Worm (Caenorhabditis elegans) whole organism, L1 larva: Measurements from ENCODE around the gene zyg-11.

Experiments used
- C04F5.9 ChIP-seq: sonication (generic microtip); optimal IDR thresholded peaks from 2 replicates; lab custom pipeline; 2016; ENCODE audit warnings: missing genetic modification characterization, missing compliant biosample characterization
- F16B12.6 ChIP-seq: fragments of 150-350 bp; optimal IDR thresholded peaks from 2 replicates; lab custom pipeline; 2014; ENCODE audit warnings: missing biosample characterization, missing genetic modification characterization
- Y116A8C.19 ChIP-seq: sonication (generic microtip); optimal IDR thresholded peaks from 2 replicates; lab custom pipeline; 2016; ENCODE audit warnings: missing compliant biosample characterization, missing genetic modification characterization, borderline replicate concordance
- alr-1 ChIP-seq: fragments of 200-800 bp; sonication (Bioruptor generic); optimal IDR thresholded peaks from 2 replicates; lab custom pipeline; 2018; ENCODE audit warnings: borderline replicate concordance, mild to moderate bottlenecking, missing genetic modification characterization, missing compliant biosample characterization
- blmp-1 ChIP-seq: fragments of 150-350 bp; optimal IDR thresholded peaks from 2 replicates; lab custom pipeline; 2014; ENCODE audit warnings: missing biosample characterization, missing genetic modification characterization
- ceh-82 ChIP-seq, 3 experiments: fragments of 150-350 bp in 1 of 3; sonication (generic microtip) in 2 of 3; optimal IDR thresholded peaks; 2 replicates each; lab custom pipeline; 2014 to 2017; ENCODE audit warnings: missing biosample characterization in 3 of 3, missing genetic modification characterization in 3 of 3
- dsc-1 ChIP-seq: sonication (generic microtip); optimal IDR thresholded peaks from 2 replicates; lab custom pipeline; 2016; ENCODE audit warnings: mild to moderate bottlenecking, missing genetic modification characterization, missing compliant biosample characterization
- efl-1 ChIP-seq, 4 experiments: fragments of 150-350 bp; optimal IDR thresholded peaks in 3 of 4; peaks in 1 of 4; 1 replicate in 1 of 4; 2 replicates in 3 of 4; lab custom pipeline; 2014; ENCODE audit warnings: missing biosample characterization in 2 of 4, missing genetic modification characterization in 2 of 4, missing genetic modification reagents in 2 of 4
- fkh-10 ChIP-seq: sonication (generic microtip); optimal IDR thresholded peaks from 2 replicates; lab custom pipeline; 2017; ENCODE audit warnings: missing biosample characterization, missing genetic modification reagents, missing genetic modification characterization
- fkh-8 ChIP-seq: sonication (generic microtip); optimal IDR thresholded peaks from 2 replicates; lab custom pipeline; 2016; ENCODE audit warnings: mild to moderate bottlenecking, missing genetic modification characterization, missing compliant biosample characterization
- grh-1 ChIP-seq: fragments of 200-800 bp; sonication (Bioruptor generic); IDR thresholded peaks from 2 replicates; pipeline ENCODE4 v1.3.6; 2022; ENCODE audit warnings: missing genetic modification reagents, missing genetic modification characterization, missing compliant biosample characterization
- hlh-17 ChIP-seq: fragments of 200-800 bp; sonication (Bioruptor generic); optimal IDR thresholded peaks from 2 replicates; lab custom pipeline; 2018; ENCODE audit warnings: missing genetic modification characterization, mild to moderate bottlenecking, missing compliant biosample characterization, moderate library complexity, borderline replicate concordance
- hlh-4 ChIP-seq: sonication (generic microtip); optimal IDR thresholded peaks from 2 replicates; lab custom pipeline; 2016; ENCODE audit warnings: mild to moderate bottlenecking, missing genetic modification characterization, missing compliant biosample characterization
- jun-1 ChIP-seq: fragments of 150-350 bp; optimal IDR thresholded peaks from 2 replicates; lab custom pipeline; 2014; ENCODE audit warnings: missing biosample characterization, missing genetic modification reagents, missing genetic modification characterization
- lin-13 ChIP-seq: fragments of 150-350 bp; optimal IDR thresholded peaks from 2 replicates; lab custom pipeline; 2014; ENCODE audit warnings: missing biosample characterization, missing genetic modification reagents, missing genetic modification characterization
- mdl-1 ChIP-seq, 2 experiments: fragments of 150-350 bp; optimal IDR thresholded peaks; 2 replicates each; lab custom pipeline; 2014 to 2017; ENCODE audit warnings: missing biosample characterization in 2 of 2, missing genetic modification characterization in 2 of 2, inconsistent platforms in 1 of 2
- mef-2 ChIP-seq: fragments of 150-350 bp; optimal IDR thresholded peaks from 2 replicates; lab custom pipeline; 2014; ENCODE audit warnings: missing biosample characterization, missing genetic modification characterization
- nhr-11 ChIP-seq: fragments of 150-350 bp; optimal IDR thresholded peaks from 2 replicates; lab custom pipeline; 2014; ENCODE audit warnings: missing biosample characterization, missing genetic modification characterization
- nhr-19 ChIP-seq: fragments of 200-800 bp; sonication (Bioruptor generic); conservative IDR thresholded peaks from 2 replicates; pipeline ENCODE4 v1.3.6; 2022; ENCODE audit warnings: missing genetic modification characterization, missing compliant biosample characterization
- nhr-28 ChIP-seq: fragments of 150-350 bp; optimal IDR thresholded peaks from 2 replicates; lab custom pipeline; 2014; ENCODE audit warnings: missing biosample characterization, missing genetic modification characterization
- nhr-47 ChIP-seq: sonication (generic microtip); optimal IDR thresholded peaks from 2 replicates; lab custom pipeline; 2016; ENCODE audit warnings: mild to moderate bottlenecking, missing genetic modification characterization, moderate library complexity, missing compliant biosample characterization
- nhr-71 ChIP-seq: sonication (generic microtip); optimal IDR thresholded peaks from 2 replicates; lab custom pipeline; 2016; ENCODE audit warnings: mild to moderate bottlenecking, missing genetic modification characterization, moderate library complexity, missing compliant biosample characterization
- nhr-76 ChIP-seq: sonication (generic microtip); optimal IDR thresholded peaks from 2 replicates; lab custom pipeline; 2017; ENCODE audit warnings: missing biosample characterization, missing genetic modification characterization
- nhr-85 ChIP-seq: sonication (generic microtip); peaks from one replicate; lab custom pipeline; 2016; ENCODE audit warnings: missing genetic modification characterization, inconsistent platforms, missing compliant biosample characterization
- nhr-90 ChIP-seq: sonication (generic microtip); optimal IDR thresholded peaks from 2 replicates; lab custom pipeline; 2016; ENCODE audit warnings: mild to moderate bottlenecking, missing genetic modification characterization, missing compliant biosample characterization; ENCODE audit not compliant: poor library complexity
- pag-3 ChIP-seq: sonication (generic microtip); optimal IDR thresholded peaks from 2 replicates; lab custom pipeline; 2017; ENCODE audit warnings: missing genetic modification characterization, mild to moderate bottlenecking, missing compliant biosample characterization, antibody characterized with exemption, borderline replicate concordance; ENCODE audit not compliant: insufficient read depth
- pax-3 ChIP-seq: fragments of 200-800 bp; sonication (Bioruptor generic); optimal IDR thresholded peaks from 2 replicates; lab custom pipeline; 2018; ENCODE audit warnings: mild to moderate bottlenecking, missing genetic modification characterization, moderate library complexity, missing compliant biosample characterization
- skn-1 ChIP-seq: fragments of 150-350 bp; optimal IDR thresholded peaks from 2 replicates; lab custom pipeline; 2014; ENCODE audit warnings: missing biosample characterization, missing genetic modification characterization
- sox-4 ChIP-seq: sonication (generic microtip); optimal IDR thresholded peaks from 2 replicates; lab custom pipeline; 2016; ENCODE audit warnings: missing genetic modification characterization, missing compliant biosample characterization
- sptf-1 ChIP-seq: fragments of 150-350 bp; optimal IDR thresholded peaks from 2 replicates; lab custom pipeline; 2014; ENCODE audit warnings: missing biosample characterization, missing genetic modification characterization
- swsn-7 ChIP-seq: sonication (generic microtip); optimal IDR thresholded peaks from 2 replicates; lab custom pipeline; 2016; ENCODE audit warnings: missing genetic modification characterization, missing compliant biosample characterization
- tlp-1 ChIP-seq: fragments of 150-350 bp; optimal IDR thresholded peaks from 2 replicates; lab custom pipeline; 2014; ENCODE audit warnings: missing biosample characterization, missing genetic modification characterization
- unc-130 ChIP-seq: fragments of 150-350 bp; optimal IDR thresholded peaks from 2 replicates; lab custom pipeline; 2017; ENCODE audit warnings: missing biosample characterization, missing genetic modification characterization, inconsistent platforms
- unc-30 ChIP-seq: sonication (generic microtip); optimal IDR thresholded peaks from 2 replicates; lab custom pipeline; 2017; ENCODE audit warnings: missing biosample characterization, missing genetic modification characterization
- unc-86 ChIP-seq: sonication (generic microtip); optimal IDR thresholded peaks from 2 replicates; lab custom pipeline; 2016; ENCODE audit warnings: missing genetic modification characterization, missing compliant biosample characterization
- zag-1 ChIP-seq: fragments of 150-350 bp; optimal IDR thresholded peaks from 2 replicates; lab custom pipeline; 2014; ENCODE audit warnings: missing biosample characterization, missing genetic modification characterization
- zip-4 ChIP-seq: fragments of 200-800 bp; sonication (Bioruptor generic); optimal IDR thresholded peaks from 2 replicates; lab custom pipeline; 2018; ENCODE audit warnings: mild to moderate bottlenecking, missing genetic modification characterization, moderate library complexity, missing compliant biosample characterization
- ztf-4 ChIP-seq: fragments of 150-350 bp; optimal IDR thresholded peaks from 2 replicates; lab custom pipeline; 2014; ENCODE audit warnings: missing biosample characterization, missing genetic modification characterization

The zyg-11 gene

DNA sequence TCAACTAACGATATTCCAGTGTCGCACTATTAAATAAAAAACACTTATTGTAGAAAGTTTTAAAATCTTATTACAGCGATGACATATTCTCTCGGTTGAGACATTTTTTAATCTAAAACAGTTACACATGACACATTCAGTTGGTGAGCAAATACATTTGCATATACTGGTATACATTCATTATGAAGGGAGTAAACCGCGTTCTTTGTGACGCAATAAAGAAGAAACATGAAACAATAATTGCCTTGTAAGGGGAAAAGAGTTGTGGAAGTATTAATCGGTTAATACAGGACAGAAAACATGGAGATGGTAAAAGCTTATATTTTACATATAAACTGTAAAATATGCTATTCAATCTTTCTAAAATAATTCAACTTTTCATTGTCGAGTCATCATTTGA is 33.9 kb downstream of the zyg-11 start:
- TF ChIP-seq sptf-1 (tag; lab: Kevin White, UChicago): no peak
- no peak for TF ChIP-seq nhr-19 (GFP tag; lab: Robert Waterston, UW)
- TF ChIP-seq alr-1 (tag; lab: Kevin White, UChicago): no peak
- no peak for TF ChIP-seq unc-30 (tag; lab: Kevin White, UChicago)

DNA sequence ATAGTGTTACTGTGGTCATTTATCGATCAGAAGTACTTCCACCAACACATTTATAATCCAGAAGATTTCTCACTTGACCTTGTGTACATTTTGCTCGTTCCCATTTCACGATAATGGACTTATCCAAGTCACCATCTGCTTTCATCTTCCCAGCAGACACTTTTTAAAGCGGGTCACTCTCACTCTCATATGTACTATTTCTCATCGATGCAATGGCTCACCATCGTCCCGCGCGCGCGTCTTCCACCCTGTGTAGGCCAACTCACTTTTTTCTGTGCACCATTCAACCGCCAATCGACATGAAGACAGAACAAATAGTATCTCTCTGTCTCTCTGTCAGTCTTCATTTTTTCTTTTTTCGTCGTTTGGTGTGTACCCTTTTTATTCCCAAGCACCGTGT is 34.7 kb downstream of the zyg-11 start:
- no peak for TF ChIP-seq C04F5.9
- TF ChIP-seq unc-86 (tag; lab: Kevin White, UChicago): no peak
- no peak for TF ChIP-seq efl-1 (optimal IDR thresholded peaks at IDR 0.05; lab: Kevin White, UChicago)
- TF ChIP-seq efl-1 (GFP tag; optimal IDR thresholded peaks at IDR 0.05 in 1 of 2; lab: Kevin White, UChicago): no peak
- TF ChIP-seq pax-3 (tag; lab: Kevin White, UChicago): no peak
- no peak for TF ChIP-seq sox-4 (tag; lab: Kevin White, UChicago)
- TF ChIP-seq skn-1 (tag; lab: Kevin White, UChicago): no peak
- no peak for TF ChIP-seq F16B12.6 (tag; lab: Kevin White, UChicago)
- no peak for TF ChIP-seq nhr-85 (tag; lab: Kevin White, UChicago)
- TF ChIP-seq Y116A8C.19 (tag; lab: Kevin White, UChicago): no peak
- TF ChIP-seq grh-1 (GFP tag; lab: Robert Waterston, UW): no peak
- no peak for TF ChIP-seq unc-130 (tag; lab: Kevin White, UChicago)
- TF ChIP-seq nhr-19 (GFP tag; lab: Robert Waterston, UW): no peak
- TF ChIP-seq ztf-4 (tag; lab: Kevin White, UChicago): no peak
- TF ChIP-seq jun-1 (tag; lab: Kevin White, UChicago): no peak
- no peak for TF ChIP-seq zag-1 (tag; lab: Kevin White, UChicago)
- no peak for TF ChIP-seq swsn-7 (tag; lab: Kevin White, UChicago)

DNA sequence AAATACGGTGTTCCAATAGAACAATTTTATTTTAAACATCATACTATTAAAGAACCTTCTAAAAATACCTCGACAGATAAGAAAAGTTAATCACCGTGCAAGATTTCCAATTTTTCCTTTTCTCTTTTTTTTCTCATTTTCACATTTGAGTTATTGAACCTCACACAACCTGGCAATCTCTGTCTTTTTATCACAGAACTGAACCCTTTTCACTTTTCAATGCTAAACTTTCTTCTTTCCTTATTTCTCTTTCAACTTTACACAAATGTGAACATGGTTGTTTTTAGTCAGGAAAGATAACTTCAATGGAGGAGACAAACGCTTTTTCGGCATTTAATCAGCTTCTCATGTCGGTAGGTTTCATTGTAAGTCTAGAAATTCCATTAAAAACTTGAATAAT is 35.4 kb downstream of the zyg-11 start, which contains the start of gene T05H10.4:
T05H10.4 (plus strand) TSS at position 301 of the 400 bp plus-strand sequence.
- TF ChIP-seq hlh-17 (no peak), blmp-1 (tag; lab: Kevin White, UChicago) (peak; percentile 53)

ce11 chrII:8057911-8058310 is 40.4 kb downstream of the zyg-11 start:
- TF ChIP-seq nhr-47: peak; percentile 12
- TF ChIP-seq pag-3 (tag; lab: Kevin White, UChicago): no peak
- no peak for TF ChIP-seq nhr-28 (tag; lab: Kevin White, UChicago)
- peak; percentile 41 for TF ChIP-seq nhr-71 (tag; lab: Kevin White, UChicago)
- no peak for TF ChIP-seq mef-2 (tag; lab: Kevin White, UChicago)
- TF ChIP-seq ceh-82 (tag; optimal IDR thresholded peaks at IDR 0.05; lab: Kevin White, UChicago): no peak
- TF ChIP-seq hlh-4 (tag; lab: Kevin White, UChicago): peak; percentile 52
- no peak for TF ChIP-seq grh-1 (GFP tag; lab: Robert Waterston, UW)
- peak; percentile 54 for TF ChIP-seq fkh-8
- TF ChIP-seq hlh-17: no peak
- TF ChIP-seq zip-4: no peak
- TF ChIP-seq fkh-10: no peak
- no peak for TF ChIP-seq Y116A8C.19 (tag; lab: Kevin White, UChicago)
- TF ChIP-seq mdl-1 (tag; optimal IDR thresholded peaks at IDR 0.05; lab: Kevin White, UChicago): no peak
- TF ChIP-seq nhr-11 (tag; lab: Kevin White, UChicago): no peak
- TF ChIP-seq tlp-1 (tag; lab: Kevin White, UChicago): no peak
- no peak for TF ChIP-seq nhr-90
- TF ChIP-seq nhr-76: no peak
- peak; percentile 45 for TF ChIP-seq dsc-1 (tag; lab: Kevin White, UChicago)
- TF ChIP-seq unc-86 (tag; lab: Kevin White, UChicago): no peak
- no peak for TF ChIP-seq lin-13
- no peak for TF ChIP-seq C04F5.9
